Worm (Caenorhabditis elegans): ENCODE data around the gene hex-5.

- no peak for TF ChIP-seq cog-1 (tag; optimal IDR thresholded peaks at IDR 0.05)
- no peak for TF ChIP-seq ztf-29 (GFP tag; IDR thresholded peaks at IDR 0.05)
- TF ChIP-seq T22C8.4 (GFP tag; IDR thresholded peaks at IDR 0.05) = no peak
- no peak for TF ChIP-seq klf-2 (GFP tag; conservative IDR thresholded peaks at IDR 0.05)
Measured at ce11 chrX:14946217-14946463, 41.1 kb upstream of the hex-5 start, which contains the start of gene mrp-5.

All from whole organism, midembryonic.